Worm (Caenorhabditis elegans): ENCODE data around the gene Y17D7B.4.

- TF ChIP-seq lsy-2 (tag; optimal IDR thresholded peaks at IDR 0.05) = no peak
- no peak for TF ChIP-seq pha-4 (tag; optimal IDR thresholded peaks at IDR 0.05)
- TF ChIP-seq lin-13 (tag; optimal IDR thresholded peaks at IDR 0.05) = no peak
- no peak for TF ChIP-seq M03D4.4 (tag; optimal IDR thresholded peaks at IDR 0.05)
- no peak for TF ChIP-seq elt-3 (tag; optimal IDR thresholded peaks at IDR 0.05)
- TF ChIP-seq lin-32 (GFP tag; optimal IDR thresholded peaks at IDR 0.05) = no peak
Measured at ce11 chrV:18760174-18760573, 16.3 kb downstream of the Y17D7B.4 start, which contains the start of gene F11D11.3.

All from whole organism, mixed stage, embryonic.